Fruit fly (Drosophila melanogaster) whole organism, embryonic: ENCODE measurements around the gene Setx.
A peak's percentile ranks its signal among the peaks of the same experiment; 100 is the strongest.

Source experiments
- Abd-B ChIP-seq: fragments of 200-800 bp; sonication (Bioruptor generic); optimal IDR thresholded peaks from 2 replicates; lab custom pipeline; 2018; ENCODE audit warnings: missing biosample characterization, mild to moderate bottlenecking, missing genetic modification characterization, moderate library complexity
- Atf6 ChIP-seq: fragments of 200-800 bp; sonication (Bioruptor generic); IDR thresholded peaks from 2 replicates; pipeline ENCODE4 v1.3.6; 2022; ENCODE audit warnings: missing biosample characterization, missing genetic modification characterization
- CG1024 ChIP-seq: fragments of 200-800 bp; sonication (Bioruptor generic); IDR thresholded peaks from 2 replicates; pipeline ENCODE4 v1.3.6; 2022; ENCODE audit warnings: missing biosample characterization, missing genetic modification characterization
- CG10267 ChIP-seq: fragments of 200-800 bp; sonication (Bioruptor generic); optimal IDR thresholded peaks from 2 replicates; lab custom pipeline; 2018; ENCODE audit warnings: missing biosample characterization, mild to moderate bottlenecking, missing genetic modification characterization, moderate library complexity
- CG10431 ChIP-seq: fragments of 200-800 bp; sonication (Bioruptor generic); optimal IDR thresholded peaks from 3 replicates; lab custom pipeline; 2018; ENCODE audit warnings: missing biosample characterization, mild to moderate bottlenecking, missing genetic modification characterization
- CG10654 ChIP-seq: fragments of 200-800 bp; sonication (Bioruptor generic); optimal IDR thresholded peaks from 2 replicates; lab custom pipeline; 2016; ENCODE audit warnings: missing biosample characterization, missing genetic modification characterization
- CG11696 ChIP-seq: fragments of 200-800 bp; sonication (Bioruptor generic); IDR thresholded peaks from 2 replicates; pipeline ENCODE4 v1.3.6; 2022; ENCODE audit warnings: missing biosample characterization, missing genetic modification characterization
- CG14710 ChIP-seq: fragments of 200-800 bp; sonication (Bioruptor generic); optimal IDR thresholded peaks from 3 replicates; lab custom pipeline; 2019; ENCODE audit warnings: missing biosample characterization, mild to moderate bottlenecking, missing genetic modification characterization, moderate library complexity
- CG14965 ChIP-seq: fragments of 200-800 bp; sonication (Bioruptor generic); optimal IDR thresholded peaks from 2 replicates; lab custom pipeline; 2016; ENCODE audit warnings: missing biosample characterization, missing genetic modification characterization, borderline replicate concordance
- CG15011 ChIP-seq: fragments of 200-800 bp; sonication (Bioruptor generic); optimal IDR thresholded peaks from 3 replicates; lab custom pipeline; 2018; ENCODE audit warnings: missing biosample characterization, mild to moderate bottlenecking, missing genetic modification characterization
- CG15696 ChIP-seq: fragments of 200-800 bp; sonication (Bioruptor generic); optimal IDR thresholded peaks from 2 replicates; lab custom pipeline; 2019; ENCODE audit warnings: missing biosample characterization, mild to moderate bottlenecking, missing genetic modification characterization, moderate library complexity
- CG16815 ChIP-seq: fragments of 200-800 bp; sonication (Bioruptor generic); optimal IDR thresholded peaks from 3 replicates; lab custom pipeline; 2017; ENCODE audit warnings: missing biosample characterization, mild to moderate bottlenecking, missing genetic modification characterization
- CG17612 ChIP-seq: fragments of 200-800 bp; sonication (Bioruptor generic); IDR thresholded peaks from 2 replicates; pipeline ENCODE4 v1.3.6; 2022; ENCODE audit warnings: missing biosample characterization, missing genetic modification characterization
- CG1832 ChIP-seq: fragments of 200-800 bp; sonication (Bioruptor generic); optimal IDR thresholded peaks from 2 replicates; lab custom pipeline; 2017; ENCODE audit warnings: missing biosample characterization, mild to moderate bottlenecking, missing genetic modification characterization, inconsistent platforms
- CG18599 ChIP-seq: fragments of 200-800 bp; sonication (Bioruptor generic); optimal IDR thresholded peaks from 3 replicates; lab custom pipeline; 2017; ENCODE audit warnings: missing biosample characterization, missing genetic modification characterization, mild to moderate bottlenecking, moderate library complexity, missing genetic modification reagents
- CG2678 ChIP-seq: fragments of 200-800 bp; sonication (Bioruptor generic); optimal IDR thresholded peaks from 3 replicates; lab custom pipeline; 2019; ENCODE audit warnings: missing biosample characterization, mild to moderate bottlenecking, missing genetic modification characterization, moderate library complexity
- CG42726 ChIP-seq: fragments of 200-800 bp; sonication (Bioruptor generic); IDR thresholded peaks from 2 replicates; pipeline ENCODE4 v1.3.6; 2022; ENCODE audit warnings: missing biosample characterization, missing genetic modification characterization; ENCODE audit not compliant: partially characterized antibody
- CG4707 ChIP-seq: fragments of 200-800 bp; sonication (Bioruptor generic); optimal IDR thresholded peaks from 2 replicates; lab custom pipeline; 2018; ENCODE audit warnings: missing biosample characterization, mild to moderate bottlenecking, missing genetic modification characterization, moderate library complexity
- CG4820 ChIP-seq: fragments of 200-800 bp; sonication (Bioruptor generic); optimal IDR thresholded peaks from 3 replicates; lab custom pipeline; 2016; ENCODE audit warnings: missing biosample characterization, missing genetic modification characterization
- CG6765 ChIP-seq: fragments of 200-800 bp; sonication (Bioruptor generic); optimal IDR thresholded peaks from 3 replicates; lab custom pipeline; 2017; ENCODE audit warnings: missing biosample characterization, mild to moderate bottlenecking, missing genetic modification characterization
- CG7987 ChIP-seq: fragments of 200-800 bp; sonication (Bioruptor generic); optimal IDR thresholded peaks from 2 replicates; lab custom pipeline; 2018; ENCODE audit warnings: missing biosample characterization, mild to moderate bottlenecking, missing genetic modification characterization, moderate library complexity
- CG9932 ChIP-seq: fragments of 200-800 bp; sonication (Bioruptor generic); IDR thresholded peaks from 2 replicates; pipeline ENCODE4 v1.3.6; 2022; ENCODE audit warnings: missing biosample characterization, missing genetic modification characterization
- Dbx ChIP-seq: fragments of 200-800 bp; sonication (Bioruptor generic); IDR thresholded peaks from 3 replicates; pipeline ENCODE4 v1.3.6; 2022; ENCODE audit warnings: missing biosample characterization, missing genetic modification characterization
- Dek ChIP-seq: fragments of 200-800 bp; sonication (Bioruptor generic); optimal IDR thresholded peaks from 3 replicates; lab custom pipeline; 2019; ENCODE audit warnings: missing biosample characterization, mild to moderate bottlenecking, missing genetic modification characterization, moderate library complexity
- H15 ChIP-seq: fragments of 200-800 bp; sonication (Bioruptor generic); IDR thresholded peaks from 3 replicates; pipeline ENCODE4 v1.3.6; 2022; ENCODE audit warnings: missing biosample characterization, missing genetic modification characterization
- HLH4C ChIP-seq: fragments of 200-800 bp; sonication (Bioruptor generic); IDR thresholded peaks from 3 replicates; pipeline ENCODE4 v1.3.6; 2022; ENCODE audit warnings: missing biosample characterization, missing genetic modification characterization; ENCODE audit not compliant: partially characterized antibody
- Lim3 ChIP-seq: fragments of 200-800 bp; sonication (Bioruptor generic); IDR thresholded peaks from 2 replicates; pipeline ENCODE4 v1.3.6; 2022; ENCODE audit warnings: missing biosample characterization, missing genetic modification characterization
- MBD-R2 ChIP-seq: fragments of 200-800 bp; sonication (Bioruptor generic); IDR thresholded peaks from 2 replicates; pipeline ENCODE4 v1.3.6; 2022; ENCODE audit warnings: missing biosample characterization, missing genetic modification characterization
- Sry-β ChIP-seq: fragments of 200-800 bp; sonication (Bioruptor generic); optimal IDR thresholded peaks from 2 replicates; lab custom pipeline; 2018; ENCODE audit warnings: missing biosample characterization, mild to moderate bottlenecking, missing genetic modification characterization, moderate library complexity
- Stat92E ChIP-seq, 3 experiments: fragments of >200 bp in 2 of 3; fragments of 200-800 bp in 1 of 3; sonication (Bioruptor generic) in 1 of 3; optimal IDR thresholded peaks; 2 replicates each; lab custom pipeline; 2017 to 2019; ENCODE audit warnings: missing biosample characterization in 3 of 3, missing genetic modification characterization in 3 of 3, mild to moderate bottlenecking in 1 of 3, moderate library complexity in 1 of 3
- TFAM ChIP-seq: fragments of 200-800 bp; sonication (Bioruptor generic); optimal IDR thresholded peaks from 2 replicates; lab custom pipeline; 2017; ENCODE audit warnings: missing biosample characterization, missing genetic modification characterization, inconsistent platforms
- Xrp1 ChIP-seq: fragments of 200-800 bp; sonication (Bioruptor generic); IDR thresholded peaks from 2 replicates; pipeline ENCODE4 v1.3.6; 2022; ENCODE audit warnings: missing biosample characterization, missing genetic modification characterization
- ab ChIP-seq: fragments of 200-800 bp; sonication (Bioruptor generic); optimal IDR thresholded peaks from 2 replicates; lab custom pipeline; 2016; ENCODE audit warnings: missing biosample characterization, missing genetic modification characterization
- bsh ChIP-seq, 2 experiments: fragments of 200-800 bp; sonication (Bioruptor generic); optimal IDR thresholded peaks; 2 replicates each; lab custom pipeline; 2017 to 2018; ENCODE audit warnings: mild to moderate bottlenecking in 2 of 2, missing biosample characterization in 2 of 2, missing genetic modification characterization in 2 of 2, moderate library complexity in 1 of 2
- crp ChIP-seq, 2 experiments: fragments of 200-800 bp; sonication (Bioruptor generic); optimal IDR thresholded peaks; 2 replicates in 1 of 2; 3 replicates in 1 of 2; lab custom pipeline; 2017; ENCODE audit warnings: missing biosample characterization in 2 of 2, missing genetic modification characterization in 2 of 2, mild to moderate bottlenecking in 1 of 2, moderate library complexity in 1 of 2
- dimm ChIP-seq: fragments of 200-800 bp; sonication (Bioruptor generic); IDR thresholded peaks from 2 replicates; pipeline ENCODE4 v1.3.6; 2022; ENCODE audit warnings: missing biosample characterization, missing genetic modification characterization
- eve ChIP-seq, 2 experiments: fragments of >200 bp; optimal IDR thresholded peaks; 2 replicates each; lab custom pipeline; 2017; ENCODE audit warnings: missing biosample characterization in 2 of 2, missing genetic modification characterization in 2 of 2
- eyg ChIP-seq: fragments of 200-800 bp; sonication (Bioruptor generic); optimal IDR thresholded peaks from 3 replicates; lab custom pipeline; 2016; ENCODE audit warnings: missing biosample characterization, missing genetic modification characterization
- gt ChIP-seq: fragments of 200-800 bp; sonication (Bioruptor generic); IDR thresholded peaks from 2 replicates; pipeline ENCODE4 v1.3.6; 2022; ENCODE audit warnings: missing biosample characterization, missing genetic modification characterization
- her ChIP-seq: fragments of 200-800 bp; sonication (Bioruptor generic); optimal IDR thresholded peaks from 2 replicates; lab custom pipeline; 2016; ENCODE audit warnings: missing biosample characterization, missing genetic modification characterization
- inv ChIP-seq: fragments of 200-800 bp; sonication (Bioruptor generic); IDR thresholded peaks from 2 replicates; pipeline ENCODE4 v1.3.6; 2022; ENCODE audit warnings: missing biosample characterization, missing genetic modification characterization; ENCODE audit not compliant: partially characterized antibody
- jigr1 ChIP-seq: fragments of 200-800 bp; sonication (Bioruptor generic); IDR thresholded peaks from 3 replicates; pipeline ENCODE4 v1.3.6; 2022; ENCODE audit warnings: missing biosample characterization, missing genetic modification characterization
- jing ChIP-seq: fragments of 200-800 bp; sonication (Bioruptor generic); optimal IDR thresholded peaks from 2 replicates; lab custom pipeline; 2018; ENCODE audit warnings: missing biosample characterization, mild to moderate bottlenecking, missing genetic modification characterization
- klu ChIP-seq: fragments of 200-800 bp; sonication (Bioruptor generic); IDR thresholded peaks from 2 replicates; pipeline ENCODE4 v1.3.6; 2022; ENCODE audit warnings: missing biosample characterization, missing genetic modification characterization
- pfk ChIP-seq: fragments of 200-800 bp; sonication (Bioruptor generic); optimal IDR thresholded peaks from 2 replicates; lab custom pipeline; 2018; ENCODE audit warnings: missing biosample characterization, mild to moderate bottlenecking, missing genetic modification characterization, moderate library complexity
- pnt ChIP-seq: fragments of 200-800 bp; sonication (Bioruptor generic); optimal IDR thresholded peaks from 3 replicates; lab custom pipeline; 2016; ENCODE audit warnings: missing biosample characterization, missing genetic modification characterization
- sim ChIP-seq: fragments of 200-800 bp; sonication (Bioruptor generic); IDR thresholded peaks from 2 replicates; pipeline ENCODE4 v1.3.6; 2022; ENCODE audit warnings: missing biosample characterization, missing genetic modification characterization
- sima ChIP-seq: fragments of 200-800 bp; sonication (Bioruptor generic); optimal IDR thresholded peaks from 2 replicates; lab custom pipeline; 2016; ENCODE audit warnings: missing biosample characterization, missing genetic modification characterization
- sqz ChIP-seq: fragments of 200-800 bp; sonication (Bioruptor generic); optimal IDR thresholded peaks from 3 replicates; lab custom pipeline; 2018; ENCODE audit warnings: missing biosample characterization, mild to moderate bottlenecking, missing genetic modification characterization
- toy ChIP-seq: fragments of 200-800 bp; sonication (Bioruptor generic); IDR thresholded peaks from 2 replicates; pipeline ENCODE4 v1.3.6; 2022; ENCODE audit warnings: missing biosample characterization, missing genetic modification characterization
- unc-4 ChIP-seq: fragments of 200-800 bp; sonication (Bioruptor generic); IDR thresholded peaks from 2 replicates; pipeline ENCODE4 v1.3.6; 2022; ENCODE audit warnings: missing biosample characterization, missing genetic modification characterization; ENCODE audit not compliant: partially characterized antibody

Setx gene

dm6 chr3L:8094652-8095129 lies 42.6 kb downstream of the Setx start (continued):
- TF ChIP-seq inv (GFP tag; lab: Robert Waterston, UW) (no peak), CG14965 (no peak), toy (no peak), klu (GFP tag; lab: Robert Waterston, UW) (no peak), CG2678 (tag; lab: Kevin White, UChicago) (peak; percentile 59), Lim3 (no peak), Stat92E (GFP tag; optimal IDR thresholded peaks at IDR 0.05; lab: Kevin White, UChicago) (no peak), Xrp1 (GFP tag; lab: Robert Waterston, UW) (no peak), eyg (GFP tag; lab: Kevin White, UChicago) (no peak), CG15696 (tag; lab: Kevin White, UChicago) (no peak), Abd-B (GFP tag; lab: Kevin White, UChicago) (no peak), jing (GFP tag; lab: Kevin White, UChicago) (no peak), Atf6 (GFP tag; lab: Robert Waterston, UW) (0 out of 2 replicates have a peak, but pooled peaks have one; percentile 23), CG6765 (peak; percentile 2), CG15011 (GFP tag; lab: Kevin White, UChicago) (no peak), Dek (tag; lab: Kevin White, UChicago) (no peak), CG14710 (tag; lab: Kevin White, UChicago) (no peak), gt (no peak), sima (GFP tag; lab: Kevin White, UChicago) (no peak), HLH4C (GFP tag; lab: Robert Waterston, UW) (no peak), pfk (GFP tag; lab: Kevin White, UChicago) (no peak), Sry-β (GFP tag; lab: Kevin White, UChicago) (no peak), dimm (GFP tag; lab: Robert Waterston, UW) (no peak), CG10654 (GFP tag; lab: Kevin White, UChicago) (no peak), sim (GFP tag; lab: Robert Waterston, UW) (no peak), CG11696 (no peak), CG10267 (tag; lab: Kevin White, UChicago) (no peak), CG18599 (GFP tag; lab: Kevin White, UChicago) (peak; percentile 75), bsh (GFP tag; optimal IDR thresholded peaks at IDR 0.05; lab: Kevin White, UChicago) (no peak), H15 (GFP tag; lab: Robert Waterston, UW) (no peak), CG42726 (no peak), MBD-R2 (GFP tag; lab: Robert Waterston, UW) (no peak; the same call in 1 of the 2 replicates), CG7987 (GFP tag; lab: Kevin White, UChicago) (no peak), unc-4 (GFP tag; lab: Robert Waterston, UW) (no peak), jigr1 (GFP tag; lab: Robert Waterston, UW) (no peak), CG17612 (GFP tag; lab: Robert Waterston, UW) (no peak), sqz (GFP tag; lab: Kevin White, UChicago) (no peak), ab (no peak), CG16815 (no peak), TFAM (no peak), crp (GFP tag; optimal IDR thresholded peaks at IDR 0.05; lab: Kevin White, UChicago) (no peak), eve (GFP tag; optimal IDR thresholded peaks at IDR 0.05; lab: Kevin White, UChicago) (no peak), CG1024 (no peak), pnt (GFP tag; lab: Kevin White, UChicago) (no peak), CG4820 (GFP tag; lab: Kevin White, UChicago) (no peak), CG4707 (GFP tag; lab: Kevin White, UChicago) (no peak), CG1832 (GFP tag; lab: Kevin White, UChicago) (no peak), CG9932 (GFP tag; lab: Robert Waterston, UW) (peak; percentile 59), CG10431 (no peak), her (GFP tag; lab: Kevin White, UChicago) (no peak), Dbx (GFP tag; lab: Robert Waterston, UW) (no peak)
